Fruit fly (Drosophila melanogaster) whole organism, embryonic: ENCODE measurements around the gene Paics.

Source experiments
- CG11093 ChIP-seq: fragments of 200-800 bp; sonication (Bioruptor generic); IDR thresholded peaks from 3 replicates; pipeline ENCODE4 v1.3.6; 2022; ENCODE audit warnings: missing biosample characterization, missing genetic modification characterization
- CG12769 ChIP-seq: fragments of 200-800 bp; sonication (Bioruptor generic); optimal IDR thresholded peaks from 2 replicates; lab custom pipeline; 2019; ENCODE audit warnings: missing biosample characterization, mild to moderate bottlenecking, missing genetic modification characterization, moderate library complexity
- CG6854 ChIP-seq: fragments of 200-800 bp; sonication (Bioruptor generic); optimal IDR thresholded peaks from 3 replicates; lab custom pipeline; 2017; ENCODE audit warnings: missing biosample characterization, mild to moderate bottlenecking, missing genetic modification characterization
- CG8944 ChIP-seq: fragments of 200-800 bp; sonication (Bioruptor generic); optimal IDR thresholded peaks from 3 replicates; lab custom pipeline; 2016; ENCODE audit warnings: missing biosample characterization, missing genetic modification characterization
- Nf-YA ChIP-seq: fragments of 200-800 bp; sonication (Bioruptor generic); IDR thresholded peaks from 2 replicates; pipeline ENCODE4 v1.3.6; 2022; ENCODE audit warnings: missing biosample characterization, missing genetic modification characterization
- Poxn ChIP-seq: fragments of 200-800 bp; sonication (Bioruptor generic); IDR thresholded peaks from 2 replicates; pipeline ENCODE4 v1.3.6; 2022; ENCODE audit warnings: missing biosample characterization, missing genetic modification characterization
- esg ChIP-seq: fragments of 200-800 bp; sonication (Bioruptor generic); conservative IDR thresholded peaks from 2 replicates; pipeline ENCODE4 v1.3.6; 2022; ENCODE audit warnings: missing biosample characterization, missing genetic modification characterization
- pan ChIP-seq, 4 experiments: fragments of >200 bp in 3 of 4; fragments of 200-800 bp in 1 of 4; sonication (Bioruptor generic) in 1 of 4; optimal IDR thresholded peaks in 3 of 4; IDR thresholded peaks in 1 of 4; 2 replicates each; pipeline versions ENCODE4 v1.3.6 to Lab custom; 2017 to 2022; ENCODE audit warnings: missing biosample characterization in 2 of 4, missing genetic modification characterization in 2 of 4, mixed read lengths in 1 of 4
- peb ChIP-seq: fragments of 200-800 bp; sonication (Bioruptor generic); IDR thresholded peaks from 2 replicates; pipeline ENCODE4 v1.3.6; 2022; ENCODE audit warnings: missing biosample characterization, missing genetic modification characterization
- pita ChIP-seq: fragments of 200-800 bp; sonication (Bioruptor generic); optimal IDR thresholded peaks from 2 replicates; lab custom pipeline; 2017; ENCODE audit warnings: missing biosample characterization, mild to moderate bottlenecking, missing genetic modification characterization

- TF ChIP-seq CG11093 (GFP tag; lab: Robert Waterston, UW) (no peak), CG12769 (tag; lab: Kevin White, UChicago) (no peak), peb (GFP tag; lab: Robert Waterston, UW) (no peak), esg (GFP tag; lab: Robert Waterston, UW) (no peak), Nf-YA (GFP tag; lab: Robert Waterston, UW) (no peak), pita (GFP tag; lab: Kevin White, UChicago) (no peak), Poxn (GFP tag; lab: Robert Waterston, UW) (no peak), CG8944 (no peak), CG6854 (GFP tag; lab: Kevin White, UChicago) (no peak), pan (optimal IDR thresholded peaks at IDR 0.05; lab: Kevin White, UChicago) (no peak), pan (GFP tag; optimal IDR thresholded peaks at IDR 0.05 in 1 of 2, IDR thresholded peaks at IDR 0.05 in 1 of 2) (no peak)
Measured at dm6 chrX:12739789-12740188, 20.6 kb downstream of the Paics start.
